Worm (Caenorhabditis elegans): ENCODE results near the gene F56D5.3.

Gene F56D5.3

DNA sequence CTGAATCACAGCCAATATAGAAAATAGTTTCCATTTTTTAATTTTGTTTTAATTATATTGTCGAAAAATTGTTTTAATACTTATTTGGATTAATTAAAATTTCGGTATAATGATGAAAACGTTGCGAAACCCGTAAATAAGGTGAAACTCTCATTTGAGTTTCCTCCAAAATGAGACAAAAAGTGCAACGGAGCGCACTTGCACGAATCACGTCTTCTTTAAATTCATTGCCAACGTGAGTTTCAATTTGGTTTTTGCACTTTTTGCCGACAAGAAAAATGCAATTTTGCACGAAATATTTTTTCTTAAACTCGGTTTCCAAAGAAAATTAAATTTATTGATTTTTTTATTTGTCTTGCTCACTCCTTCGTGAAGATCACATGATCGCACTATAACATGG, 11.3 kb upstream of the F56D5.3 start, which contains the start of gene daf-15 (continued):
- no peak for TF ChIP-seq tag-97 (GFP tag; IDR thresholded peaks at IDR 0.05)
- TF ChIP-seq ceh-44 (GFP tag; IDR thresholded peaks at IDR 0.05): no peak
- TF ChIP-seq Y48G9A.11 (GFP tag; IDR thresholded peaks at IDR 0.05): no peak
- no peak for TF ChIP-seq F10B5.3 (tag; optimal IDR thresholded peaks at IDR 0.05)
- no peak for TF ChIP-seq nhr-25 (tag; optimal IDR thresholded peaks at IDR 0.05; ENCODE audit: borderline replicate concordance, insufficient read depth)
- TF ChIP-seq snpc-1.2 (GFP tag; IDR thresholded peaks at IDR 0.05): no peak
- TF ChIP-seq snpc-4 (tag; optimal IDR thresholded peaks at IDR 0.05): no peak
- no peak for TF ChIP-seq ceh-32 (tag; optimal IDR thresholded peaks at IDR 0.05; ENCODE audit: poor library complexity)
- TF ChIP-seq spr-1 (tag; optimal IDR thresholded peaks at IDR 0.05): no peak
- no peak for TF ChIP-seq ceh-20 (GFP tag; IDR thresholded peaks at IDR 0.05)
- no peak for TF ChIP-seq egl-27 (tag; optimal IDR thresholded peaks at IDR 0.05)
- TF ChIP-seq nhr-102 (tag; optimal IDR thresholded peaks at IDR 0.05): no peak
- no peak for TF ChIP-seq ztf-7 (tag; optimal IDR thresholded peaks at IDR 0.05)
- TF ChIP-seq madf-5 (GFP tag; IDR thresholded peaks at IDR 0.05): no peak
- TF ChIP-seq nhr-28 (tag; optimal IDR thresholded peaks at IDR 0.05): peak; percentile 32
- TF ChIP-seq lin-13 (GFP tag; optimal IDR thresholded peaks at IDR 0.05): no peak
- TF ChIP-seq nhr-77 (tag; optimal IDR thresholded peaks at IDR 0.05): no peak
- no peak for TF ChIP-seq dmd-6 (GFP tag; IDR thresholded peaks at IDR 0.05)
- TF ChIP-seq attf-4 (tag; optimal IDR thresholded peaks at IDR 0.05): no peak
- no peak for TF ChIP-seq D1046.2 (GFP tag; IDR thresholded peaks at IDR 0.05)
- TF ChIP-seq unc-130 (GFP tag; optimal IDR thresholded peaks at IDR 0.05): no peak
- no peak for TF ChIP-seq nhr-76 (tag; optimal IDR thresholded peaks at IDR 0.05)
- TF ChIP-seq aly-2 (tag; optimal IDR thresholded peaks at IDR 0.05): no peak
- TF ChIP-seq nhr-42 (GFP tag; IDR thresholded peaks at IDR 0.05): no peak
- no peak for TF ChIP-seq ceh-62 (tag; optimal IDR thresholded peaks at IDR 0.05)
- no peak for TF ChIP-seq cey-2 (tag; optimal IDR thresholded peaks at IDR 0.05; ENCODE audit: borderline replicate concordance, insufficient read depth)
- TF ChIP-seq lin-39 (tag; optimal IDR thresholded peaks at IDR 0.05): no peak
- TF ChIP-seq php-3 (GFP tag; IDR thresholded peaks at IDR 0.05): no peak
- TF ChIP-seq daf-12 (tag; optimal IDR thresholded peaks at IDR 0.05): no peak
- TF ChIP-seq F44E2.7 (GFP tag; IDR thresholded peaks at IDR 0.05): no peak
- no peak for TF ChIP-seq madf-9 (GFP tag; conservative IDR thresholded peaks at IDR 0.05)
- no peak for TF ChIP-seq pha-4 (GFP tag; IDR thresholded peaks at IDR 0.05)
- TF ChIP-seq pha-4 (tag; optimal IDR thresholded peaks at IDR 0.05): no peak
- no peak for TF ChIP-seq daf-8 (GFP tag; IDR thresholded peaks at IDR 0.05)
- no peak for TF ChIP-seq mxl-3 (GFP tag; optimal IDR thresholded peaks at IDR 0.05)
- TF ChIP-seq ama-1 (optimal IDR thresholded peaks at IDR 0.05): no peak
- TF ChIP-seq ces-1 (GFP tag; optimal IDR thresholded peaks at IDR 0.05): no peak
- no peak for TF ChIP-seq ztf-11 (tag; optimal IDR thresholded peaks at IDR 0.05)
- no peak for TF ChIP-seq Y75B8A.6 (GFP tag; IDR thresholded peaks at IDR 0.05)
- no peak for TF ChIP-seq F37D6.2 (tag; optimal IDR thresholded peaks at IDR 0.05)
- TF ChIP-seq zfp-3 (GFP tag; conservative IDR thresholded peaks at IDR 0.05): no peak
- TF ChIP-seq nhr-6 (tag; optimal IDR thresholded peaks at IDR 0.05): peak; percentile 46
- no peak for TF ChIP-seq Y105C5A.15 (GFP tag; IDR thresholded peaks at IDR 0.05)
- TF ChIP-seq dmd-9 (GFP tag; IDR thresholded peaks at IDR 0.05): no peak
- TF ChIP-seq unc-62 (GFP tag; optimal IDR thresholded peaks at IDR 0.05 in 1 of 2): peak in 1 of 2 experiments; percentile 69
- TF ChIP-seq unc-62 (tag; optimal IDR thresholded peaks at IDR 0.05): no peak
- TF ChIP-seq arid-1 (GFP tag; conservative IDR thresholded peaks at IDR 0.05): no peak
- no peak for TF ChIP-seq ctbp-1 (GFP tag; IDR thresholded peaks at IDR 0.05)
- no peak for TF ChIP-seq mdt-29 (GFP tag; IDR thresholded peaks at IDR 0.05)
- TF ChIP-seq T26A8.4 (GFP tag; IDR thresholded peaks at IDR 0.05): no peak
- TF ChIP-seq mdl-1 (tag; optimal IDR thresholded peaks at IDR 0.05): peak in 1 of 2 experiments; percentile 27
- no peak for TF ChIP-seq nhr-48 (tag; optimal IDR thresholded peaks at IDR 0.05)
- no peak for TF ChIP-seq hif-1 (tag; optimal IDR thresholded peaks at IDR 0.05)
